Fruit fly (Drosophila melanogaster) whole organism, wandering third instar larva: ENCODE results near the gene CG4367.
A peak's percentile ranks its signal among the peaks of the same experiment; 100 is the strongest.

Experiments
- CG9705 ChIP-seq: fragments of 200-800 bp; sonication (Bioruptor generic); optimal IDR thresholded peaks from 2 replicates; lab custom pipeline; 2018; ENCODE audit warnings: missing biosample characterization, mild to moderate bottlenecking, missing genetic modification characterization
- Vsx2 ChIP-seq: fragments of 200-300, 225-300 bp; sonication (Bioruptor generic); optimal IDR thresholded peaks from 2 replicates; lab custom pipeline; 2018; ENCODE audit warnings: missing biosample characterization, missing genetic modification characterization; ENCODE audit not compliant: partially characterized antibody
- fru ChIP-seq: fragments of 200-800 bp; sonication (Bioruptor generic); optimal IDR thresholded peaks from 3 replicates; lab custom pipeline; 2016; ENCODE audit warnings: missing biosample characterization, mild to moderate bottlenecking, missing genetic modification characterization
- h ChIP-seq: fragments of 200-800 bp; sonication (Bioruptor generic); optimal IDR thresholded peaks from 3 replicates; lab custom pipeline; 2016; ENCODE audit warnings: missing biosample characterization, mild to moderate bottlenecking, missing genetic modification characterization

dm6 chr3R:20310905-20311304 is 6.1 kb upstream of the CG4367 start:
- TF ChIP-seq fru (peak; percentile 3), CG9705 (GFP tag; lab: Kevin White, UChicago) (no peak), h (no peak), Vsx2 (GFP tag; lab: Kevin White, UChicago) (no peak)
